Worm (Caenorhabditis elegans): ENCODE data around the gene ZK792.7.

DNA sequence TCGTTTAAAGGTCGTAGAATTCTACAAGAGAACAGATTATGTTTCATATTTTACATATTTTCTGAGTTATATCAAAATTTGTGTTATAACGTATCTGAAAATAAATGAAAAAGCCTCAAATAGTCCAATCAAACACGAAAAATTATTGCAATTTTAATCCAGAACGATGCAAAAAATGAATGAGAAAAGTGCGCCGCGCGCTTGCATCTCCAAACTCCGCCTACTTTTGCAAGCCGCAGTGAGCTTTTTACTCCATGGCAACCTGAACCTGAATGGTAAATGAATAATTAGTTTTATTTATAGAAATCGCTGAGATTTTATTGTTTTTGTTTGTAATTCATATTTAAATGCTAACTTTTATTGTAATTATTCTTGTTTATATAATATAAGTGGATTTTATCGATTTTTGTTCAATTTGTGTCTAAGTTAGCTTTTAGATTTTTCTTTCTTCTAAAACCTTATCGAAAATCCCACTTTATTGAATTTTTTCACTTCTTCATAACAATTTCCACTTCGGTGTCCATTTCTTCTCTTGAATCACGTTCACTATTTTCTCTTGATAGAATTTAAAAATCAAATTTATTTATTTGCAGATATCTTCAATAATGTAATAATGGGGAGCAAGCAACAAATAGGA, 38.0 kb upstream of the ZK792.7 start, which contains the start of gene ZK809.5:
- no peak for TF ChIP-seq ZK546.5 (tag; optimal IDR thresholded peaks at IDR 0.05)
- TF ChIP-seq nhr-25 (tag; optimal IDR thresholded peaks at IDR 0.05) = no peak
- TF ChIP-seq snpc-4 (tag; optimal IDR thresholded peaks at IDR 0.05) = no peak
- TF ChIP-seq unc-62 (GFP tag; optimal IDR thresholded peaks at IDR 0.05) = no peak
- TF ChIP-seq ceh-82 (tag; optimal IDR thresholded peaks at IDR 0.05) = no peak
